Worm (Caenorhabditis elegans) whole organism, L3 larva: Measurements from ENCODE around the gene nlp-11.

ENCODE experiments used
- R02D3.7 ChIP-seq: fragments of 150-350 bp; optimal IDR thresholded peaks from 2 replicates; lab custom pipeline; 2014; ENCODE audit warnings: missing biosample characterization, missing genetic modification characterization
- ZK546.5 ChIP-seq: sonication (generic microtip); optimal IDR thresholded peaks from 2 replicates; lab custom pipeline; 2017; ENCODE audit warnings: missing biosample characterization, missing genetic modification characterization
- aly-2 ChIP-seq: fragments of 150-350 bp; optimal IDR thresholded peaks from 2 replicates; lab custom pipeline; 2014; ENCODE audit warnings: missing biosample characterization, missing genetic modification characterization
- ama-1 ChIP-seq: fragments of 150-350 bp; optimal IDR thresholded peaks from 2 replicates; lab custom pipeline; 2018
- ceh-28 ChIP-seq: fragments of 150-350 bp; optimal IDR thresholded peaks from 2 replicates; lab custom pipeline; 2014; ENCODE audit warnings: missing biosample characterization, missing genetic modification reagents, missing genetic modification characterization
- ceh-9 ChIP-seq: sonication (generic microtip); optimal IDR thresholded peaks from 2 replicates; lab custom pipeline; 2018; ENCODE audit warnings: missing biosample characterization, missing genetic modification characterization
- egl-27 ChIP-seq: sonication (generic microtip); optimal IDR thresholded peaks from 4 replicates; lab custom pipeline; 2017; ENCODE audit warnings: missing biosample characterization, missing genetic modification reagents, missing genetic modification characterization
- egl-5 ChIP-seq: fragments of 150-350 bp; optimal IDR thresholded peaks from 2 replicates; lab custom pipeline; 2017; ENCODE audit warnings: missing biosample characterization, missing genetic modification reagents, missing genetic modification characterization, inconsistent platforms
- elt-1 ChIP-seq: fragments of 150-350 bp; optimal IDR thresholded peaks from 2 replicates; lab custom pipeline; 2014; ENCODE audit warnings: missing biosample characterization, missing genetic modification characterization
- elt-2 ChIP-seq: sonication (generic microtip); optimal IDR thresholded peaks from 2 replicates; lab custom pipeline; 2016; ENCODE audit warnings: missing genetic modification reagents, mild to moderate bottlenecking, missing genetic modification characterization, missing compliant biosample characterization
- elt-3 ChIP-seq, 3 experiments: fragments of 150-350 bp in 1 of 3; sonication (generic microtip) in 2 of 3; optimal IDR thresholded peaks; 2 replicates in 2 of 3; 4 replicates in 1 of 3; lab custom pipeline; 2014 to 2017; ENCODE audit warnings: missing biosample characterization in 3 of 3, missing genetic modification characterization in 3 of 3
- fkh-10 ChIP-seq: sonication (generic microtip); optimal IDR thresholded peaks from 2 replicates; lab custom pipeline; 2017; ENCODE audit warnings: missing biosample characterization, missing genetic modification reagents, missing genetic modification characterization
- hmg-11 ChIP-seq: sonication (generic microtip); optimal IDR thresholded peaks from 2 replicates; lab custom pipeline; 2016; ENCODE audit warnings: missing genetic modification characterization, missing compliant biosample characterization
- lin-15B ChIP-seq: fragments of 150-350 bp; optimal IDR thresholded peaks from 2 replicates; lab custom pipeline; 2014; ENCODE audit warnings: missing biosample characterization, missing genetic modification characterization
- lin-39 ChIP-seq: fragments of 150-350 bp; optimal IDR thresholded peaks from 2 replicates; lab custom pipeline; 2018; ENCODE audit warnings: missing biosample characterization, missing genetic modification reagents, missing genetic modification characterization
- lsy-12 ChIP-seq: sonication (generic microtip); optimal IDR thresholded peaks from 2 replicates; lab custom pipeline; 2016; ENCODE audit warnings: mild to moderate bottlenecking, missing genetic modification characterization, missing compliant biosample characterization
- nfya-1 ChIP-seq: sonication (generic microtip); optimal IDR thresholded peaks from 2 replicates; lab custom pipeline; 2017; ENCODE audit warnings: missing genetic modification characterization, mild to moderate bottlenecking, missing compliant biosample characterization, antibody characterized with exemption, moderate library complexity; ENCODE audit not compliant: insufficient read depth
- nhr-12 ChIP-seq: fragments of 150-350 bp; optimal IDR thresholded peaks from 2 replicates; lab custom pipeline; 2014; ENCODE audit warnings: missing biosample characterization, missing genetic modification characterization
- nhr-23 ChIP-seq: fragments of 150-350 bp; optimal IDR thresholded peaks from 2 replicates; lab custom pipeline; 2014; ENCODE audit warnings: missing biosample characterization, missing genetic modification reagents, missing genetic modification characterization
- nhr-237 ChIP-seq: fragments of 150-350 bp; optimal IDR thresholded peaks from 2 replicates; lab custom pipeline; 2014; ENCODE audit warnings: missing biosample characterization, missing genetic modification characterization
- nhr-25 ChIP-seq: sonication (generic microtip); optimal IDR thresholded peaks from 2 replicates; lab custom pipeline; 2017; ENCODE audit warnings: missing biosample characterization, missing genetic modification characterization
- nhr-28 ChIP-seq: fragments of 150-350 bp; optimal IDR thresholded peaks from 2 replicates; lab custom pipeline; 2014; ENCODE audit warnings: missing biosample characterization, missing genetic modification characterization
- nhr-67 ChIP-seq: fragments of 150-350 bp; optimal IDR thresholded peaks from 2 replicates; lab custom pipeline; 2014; ENCODE audit warnings: missing biosample characterization, missing genetic modification characterization
- nhr-76 ChIP-seq: fragments of 150-350 bp; sonication (generic microtip); optimal IDR thresholded peaks from 5 replicates; lab custom pipeline; 2014; ENCODE audit warnings: missing biosample characterization, missing genetic modification characterization
- pha-4 ChIP-seq: fragments of 150-350 bp; optimal IDR thresholded peaks from 2 replicates; lab custom pipeline; 2014; ENCODE audit warnings: missing biosample characterization, missing genetic modification reagents, missing genetic modification characterization
- pqm-1 ChIP-seq: fragments of 150-350 bp; optimal IDR thresholded peaks from 2 replicates; lab custom pipeline; 2017; ENCODE audit warnings: missing biosample characterization, missing genetic modification characterization, inconsistent platforms
- skn-1 ChIP-seq: fragments of 150-350 bp; optimal IDR thresholded peaks from 2 replicates; lab custom pipeline; 2014; ENCODE audit warnings: missing biosample characterization, missing genetic modification characterization
- snpc-4 ChIP-seq: fragments of 150-350 bp; optimal IDR thresholded peaks from 2 replicates; lab custom pipeline; 2014; ENCODE audit warnings: missing biosample characterization, missing genetic modification characterization
- unc-62 ChIP-seq: fragments of 150-350 bp; sonication (generic microtip); optimal IDR thresholded peaks from 4 replicates; lab custom pipeline; 2014; ENCODE audit warnings: missing biosample characterization, missing genetic modification reagents, missing genetic modification characterization
- zag-1 ChIP-seq: fragments of 150-350 bp; optimal IDR thresholded peaks from 2 replicates; lab custom pipeline; 2014; ENCODE audit warnings: missing biosample characterization, missing genetic modification characterization
- ztf-11 ChIP-seq: fragments of 150-350 bp; optimal IDR thresholded peaks from 2 replicates; lab custom pipeline; 2014; ENCODE audit warnings: missing biosample characterization, missing genetic modification characterization

Gene nlp-11

DNA sequence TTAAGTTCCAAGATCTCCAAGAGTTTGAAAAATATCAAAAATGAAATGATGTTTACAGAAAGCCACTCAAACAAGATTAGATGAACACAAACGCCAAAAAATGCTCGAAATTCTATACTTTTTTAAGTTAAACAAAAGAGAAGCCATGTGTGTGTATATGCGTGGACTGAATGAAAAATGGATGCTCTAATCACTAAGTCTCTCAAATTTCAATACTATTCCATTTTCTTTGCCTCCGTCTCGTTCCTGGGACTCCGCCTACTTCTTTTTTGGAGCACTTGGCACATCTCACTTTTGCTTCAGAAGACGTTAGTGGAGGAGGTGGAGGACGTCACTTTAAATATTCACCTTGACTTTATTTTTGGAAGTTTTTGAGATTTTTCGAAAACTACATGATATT lies 11.9 kb downstream of the nlp-11 start:
- TF ChIP-seq unc-62 (GFP tag; lab: Kevin White, UChicago), result no peak
- TF ChIP-seq pqm-1, result no peak
- TF ChIP-seq lin-15B (tag; lab: Kevin White, UChicago), result no peak
- TF ChIP-seq elt-3 (tag; optimal IDR thresholded peaks at IDR 0.05; lab: Kevin White, UChicago), result no peak
- TF ChIP-seq ceh-9 (tag; lab: Kevin White, UChicago), result no peak
- TF ChIP-seq pha-4 (tag; lab: Kevin White, UChicago), result no peak
- no peak for TF ChIP-seq nhr-28 (tag; lab: Kevin White, UChicago)
- TF ChIP-seq egl-5, result no peak
- no peak for TF ChIP-seq nhr-23
- no peak for TF ChIP-seq aly-2 (tag; lab: Kevin White, UChicago)
- TF ChIP-seq ZK546.5, result no peak
- no peak for TF ChIP-seq snpc-4 (tag; lab: Kevin White, UChicago)
- no peak for TF ChIP-seq fkh-10 (GFP tag; lab: Kevin White, UChicago)
- TF ChIP-seq zag-1 (tag; lab: Kevin White, UChicago), result no peak
- no peak for TF ChIP-seq nhr-76 (tag; lab: Kevin White, UChicago)
- TF ChIP-seq nhr-12 (tag; lab: Kevin White, UChicago), result no peak
- TF ChIP-seq nhr-67 (tag; lab: Kevin White, UChicago), result no peak
- TF ChIP-seq, all 47 proteins: peak for 0

DNA sequence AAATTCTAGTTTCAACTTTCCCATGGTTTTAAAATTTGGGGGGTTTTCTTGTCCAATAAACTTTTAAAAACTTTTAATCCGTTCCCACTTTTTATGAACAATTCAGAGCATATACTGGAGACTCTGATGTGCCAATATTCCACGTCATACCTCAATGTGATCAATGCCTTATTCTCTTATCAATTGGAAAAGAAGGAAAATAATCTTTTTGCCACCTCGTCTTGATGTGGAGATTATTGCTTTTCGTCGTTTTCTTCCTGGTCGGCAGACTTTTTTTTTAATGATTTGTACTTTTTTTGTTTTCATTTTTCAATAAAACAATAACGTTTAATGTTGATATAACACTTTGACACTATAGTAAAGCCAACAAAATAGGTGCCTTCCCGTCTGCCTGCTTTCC lies 14.3 kb downstream of the nlp-11 start:
- TF ChIP-seq egl-27 (tag; lab: Kevin White, UChicago) (no peak), elt-2 (tag; lab: Kevin White, UChicago) (peak; percentile 67), lin-15B (tag; lab: Kevin White, UChicago) (no peak), pqm-1 (peak; percentile 50)

DNA sequence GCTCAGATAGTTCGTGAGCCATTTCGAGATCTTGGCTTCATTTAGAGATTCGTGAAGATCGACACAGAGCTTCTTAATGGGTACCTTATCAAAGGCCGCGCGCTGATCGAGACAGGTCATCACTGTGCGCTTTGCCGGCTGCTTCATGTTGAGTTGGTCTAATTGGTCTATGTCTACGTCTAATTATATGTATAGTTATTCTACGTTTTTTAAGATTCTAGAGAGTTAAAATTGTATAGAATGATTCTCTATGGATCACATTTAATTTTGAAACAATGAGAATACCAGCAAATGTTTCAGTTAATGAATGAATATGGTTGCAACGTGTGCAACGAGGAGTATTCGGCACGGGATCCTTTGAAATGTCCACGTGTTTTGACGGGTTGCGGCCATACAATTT lies 17.1 kb downstream of the nlp-11 start, which contains the start of gene arc-1:
Gene arc-1 (plus strand): TSS at position 301 of the 400 bp plus-strand sequence.
- TF ChIP-seq elt-1 (tag; lab: Kevin White, UChicago), result no peak

DNA sequence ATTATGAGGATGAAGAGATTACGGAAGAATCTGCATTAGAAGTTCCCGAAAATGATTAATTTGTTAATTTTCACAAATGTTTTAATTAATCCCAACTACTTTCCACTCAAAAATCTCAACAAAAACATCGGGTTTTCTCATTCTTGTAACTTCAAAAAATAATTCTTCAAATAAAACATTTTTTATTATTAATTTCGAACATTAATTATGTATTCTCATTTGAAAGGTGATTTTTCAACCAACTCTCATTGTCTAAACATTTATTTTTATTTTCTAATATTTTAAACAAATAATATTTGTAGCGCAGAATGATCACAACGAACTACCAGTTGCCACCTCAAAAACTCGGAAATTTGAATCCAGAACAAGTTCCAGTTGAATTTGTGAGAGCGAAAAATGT lies 20.4 kb downstream of the nlp-11 start, which contains the start of gene ZK1320.7:
Gene ZK1320.7 (plus strand): TSS at position 301 of the 400 bp plus-strand sequence.
- no peak for TF ChIP-seq nhr-23

DNA sequence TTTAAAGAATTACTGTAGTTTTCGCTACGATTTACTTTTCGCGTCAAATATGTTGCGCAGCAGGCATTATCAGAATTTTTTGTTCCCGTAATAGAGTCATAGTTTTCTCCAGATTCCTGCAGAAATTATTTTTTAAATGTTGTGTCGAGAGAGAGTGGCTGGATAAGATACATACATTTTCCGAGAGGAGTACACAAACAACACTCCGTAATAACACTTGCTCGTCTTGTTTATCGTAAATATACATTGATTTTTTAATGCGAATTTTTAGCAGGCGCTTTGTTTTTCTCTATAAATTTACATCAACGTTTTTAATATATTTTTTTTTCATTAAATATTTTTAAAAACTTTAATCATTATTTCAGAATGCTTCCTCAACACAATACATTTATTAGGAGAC lies 22.8 kb downstream of the nlp-11 start, which contains the start of gene taf-8:
Gene taf-8 (plus strand): TSS at position 360 of the 400 bp plus-strand sequence.
- TF ChIP-seq ztf-11 (tag; lab: Kevin White, UChicago) (no peak), R02D3.7 (tag; lab: Kevin White, UChicago) (peak; percentile 92), pha-4 (tag; lab: Kevin White, UChicago) (peak; percentile 84), lin-39 (tag; lab: Kevin White, UChicago) (peak; percentile 7), lsy-12 (tag; lab: Kevin White, UChicago) (no peak), nhr-76 (tag; lab: Kevin White, UChicago) (no peak), ZK546.5 (no peak), hmg-11 (tag; lab: Kevin White, UChicago) (peak; percentile 55), egl-5 (no peak), nhr-25 (tag; lab: Kevin White, UChicago) (peak; percentile 6), lin-15B (tag; lab: Kevin White, UChicago) (peak; percentile 47), elt-2 (tag; lab: Kevin White, UChicago) (peak; percentile 12), nhr-23 (peak; percentile 57), nhr-67 (tag; lab: Kevin White, UChicago) (no peak), ama-1 (lab: Kevin White, UChicago) (no peak), nhr-237 (no peak), ceh-28 (tag; lab: Kevin White, UChicago) (no peak)

DNA sequence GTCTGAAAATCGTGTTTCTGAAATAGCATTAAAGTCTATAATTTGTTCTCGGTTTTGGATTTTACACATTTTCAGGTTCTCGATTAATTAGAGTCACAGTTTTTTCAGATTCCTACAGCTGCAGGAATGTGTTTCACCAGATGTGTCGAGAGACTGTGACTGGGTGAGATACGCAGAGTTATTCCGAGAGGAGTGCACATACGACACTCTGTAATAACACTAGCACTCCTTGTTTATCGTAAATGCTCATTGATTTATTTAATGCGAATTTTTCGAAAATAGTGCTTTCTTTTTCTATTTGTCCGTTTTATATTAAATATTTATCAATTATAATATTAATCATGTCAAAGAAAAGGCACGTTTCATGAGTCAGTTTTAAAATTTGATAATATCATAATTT lies 24.4 kb downstream of the nlp-11 start, which contains the start of gene ZK1320.11:
Gene ZK1320.11 (plus strand): TSS at position 243 of the 400 bp plus-strand sequence.
- TF ChIP-seq nfya-1 (peak; percentile 34), skn-1 (tag; lab: Kevin White, UChicago) (no peak), elt-3 (tag; optimal IDR thresholded peaks at IDR 0.05; lab: Kevin White, UChicago) (no peak), pha-4 (tag; lab: Kevin White, UChicago) (peak; percentile 19)
